Worm (Caenorhabditis elegans) whole organism, L4 larva: ENCODE data around the gene dlc-5.
A peak's percentile ranks its signal among the peaks of the same experiment; 100 is the strongest.

Experiments
- F10B5.3 ChIP-seq: sonication (generic microtip); optimal IDR thresholded peaks from 2 replicates; lab custom pipeline; 2016; ENCODE audit warnings: mild to moderate bottlenecking, missing genetic modification characterization, missing compliant biosample characterization
- R02D3.7 ChIP-seq: fragments of 150-350 bp; sonication (generic microtip); optimal IDR thresholded peaks from 3 replicates; lab custom pipeline; 2014; ENCODE audit warnings: missing biosample characterization, missing genetic modification characterization
- T26A8.4 ChIP-seq: fragments of 200-800 bp; sonication (Bioruptor generic); IDR thresholded peaks from 2 replicates; pipeline ENCODE4 v1.3.6; 2022; ENCODE audit warnings: missing genetic modification characterization, missing compliant biosample characterization
- Y105C5A.15 ChIP-seq: fragments of 200-800 bp; sonication (Bioruptor generic); IDR thresholded peaks from 2 replicates; pipeline ENCODE4 v1.3.6; 2022; ENCODE audit warnings: missing genetic modification characterization, missing compliant biosample characterization
- ZK337.2 ChIP-seq: fragments of 200-800 bp; sonication (Bioruptor generic); IDR thresholded peaks from 2 replicates; pipeline ENCODE4 v1.3.6; 2022; ENCODE audit warnings: missing genetic modification reagents, missing genetic modification characterization, missing compliant biosample characterization
- arid-1 ChIP-seq: fragments of 200-800 bp; sonication (Bioruptor generic); conservative IDR thresholded peaks from 2 replicates; pipeline ENCODE4 v1.3.6; 2022; ENCODE audit warnings: missing genetic modification reagents, missing genetic modification characterization, missing compliant biosample characterization
- ceh-62 ChIP-seq: sonication (generic microtip); optimal IDR thresholded peaks from 2 replicates; lab custom pipeline; 2017; ENCODE audit warnings: missing biosample characterization, missing genetic modification characterization
- daf-12 ChIP-seq: fragments of 150-350 bp; optimal IDR thresholded peaks from 2 replicates; lab custom pipeline; 2014; ENCODE audit warnings: missing biosample characterization, missing genetic modification reagents, missing genetic modification characterization
- daf-16 ChIP-seq, 3 experiments: sonication (generic microtip); optimal IDR thresholded peaks; 2 replicates each; lab custom pipeline; 2016 to 2017; ENCODE audit warnings: missing genetic modification characterization in 3 of 3, missing genetic modification reagents in 3 of 3, mild to moderate bottlenecking in 2 of 3, missing compliant biosample characterization in 2 of 3, missing biosample characterization in 1 of 3, moderate library complexity in 1 of 3
- daf-19 ChIP-seq: fragments of 200-800 bp; sonication (Bioruptor generic); conservative IDR thresholded peaks from 2 replicates; pipeline ENCODE4 v1.3.6; 2022; ENCODE audit warnings: missing genetic modification characterization, missing compliant biosample characterization
- dmd-6 ChIP-seq: fragments of 200-800 bp; sonication (Bioruptor generic); IDR thresholded peaks from 2 replicates; pipeline ENCODE4 v1.3.6; 2022; ENCODE audit warnings: missing genetic modification reagents, missing genetic modification characterization, missing compliant biosample characterization
- dmd-8 ChIP-seq: fragments of 200-800 bp; sonication (Bioruptor generic); IDR thresholded peaks from 2 replicates; pipeline ENCODE4 v1.3.6; 2022; ENCODE audit warnings: missing genetic modification characterization, missing compliant biosample characterization
- dpl-1 ChIP-seq: fragments of 150-350 bp; optimal IDR thresholded peaks from 2 replicates; lab custom pipeline; 2014; ENCODE audit warnings: missing biosample characterization, missing genetic modification reagents, missing genetic modification characterization
- duxl-1 ChIP-seq: sonication (generic microtip); optimal IDR thresholded peaks from 2 replicates; lab custom pipeline; 2016; ENCODE audit warnings: mild to moderate bottlenecking, missing genetic modification characterization, moderate library complexity, missing compliant biosample characterization; ENCODE audit not compliant: poor library complexity
- dve-1 ChIP-seq: sonication (generic microtip); optimal IDR thresholded peaks from 2 replicates; lab custom pipeline; 2017; ENCODE audit warnings: antibody characterized with exemption, mild to moderate bottlenecking, missing genetic modification characterization, missing compliant biosample characterization; ENCODE audit not compliant: insufficient read depth
- hlh-11 ChIP-seq: fragments of 200-800 bp; sonication (Bioruptor generic); optimal IDR thresholded peaks from 2 replicates; lab custom pipeline; 2018; ENCODE audit warnings: mild to moderate bottlenecking, missing genetic modification characterization, missing compliant biosample characterization
- lin-15B ChIP-seq: fragments of 150-350 bp; sonication (generic microtip); optimal IDR thresholded peaks from 3 replicates; lab custom pipeline; 2014; ENCODE audit warnings: missing biosample characterization, missing genetic modification characterization
- lin-38 ChIP-seq: fragments of 200-800 bp; sonication (Bioruptor generic); IDR thresholded peaks from 2 replicates; pipeline ENCODE4 v1.3.6; 2022; ENCODE audit warnings: missing genetic modification reagents, missing genetic modification characterization, missing compliant biosample characterization
- mdl-1 ChIP-seq, 2 experiments: fragments of 150-350 bp in 1 of 2; sonication (generic microtip) in 1 of 2; optimal IDR thresholded peaks; 2 replicates each; lab custom pipeline; 2014 to 2017; ENCODE audit warnings: missing biosample characterization in 2 of 2, missing genetic modification characterization in 2 of 2
- mep-1 ChIP-seq: fragments of 150-350 bp; sonication (generic microtip); optimal IDR thresholded peaks from 3 replicates; lab custom pipeline; 2014; ENCODE audit warnings: missing biosample characterization, missing genetic modification characterization
- mxl-2 ChIP-seq: fragments of 200-800 bp; sonication (Bioruptor generic); conservative IDR thresholded peaks from 2 replicates; pipeline ENCODE4 v1.3.6; 2022; ENCODE audit warnings: missing genetic modification reagents, missing genetic modification characterization, missing compliant biosample characterization
- nhr-11 ChIP-seq: fragments of 150-350 bp; optimal IDR thresholded peaks from 2 replicates; lab custom pipeline; 2014; ENCODE audit warnings: missing biosample characterization, missing genetic modification characterization
- nhr-237 ChIP-seq: sonication (generic microtip); optimal IDR thresholded peaks from 2 replicates; lab custom pipeline; 2017; ENCODE audit warnings: missing biosample characterization, missing genetic modification characterization
- nhr-25 ChIP-seq: sonication (generic microtip); optimal IDR thresholded peaks from 2 replicates; lab custom pipeline; 2017; ENCODE audit warnings: missing genetic modification characterization, mild to moderate bottlenecking, missing compliant biosample characterization, antibody characterized with exemption, moderate library complexity, borderline replicate concordance; ENCODE audit not compliant: insufficient read depth
- nhr-28 ChIP-seq: fragments of 150-350 bp; optimal IDR thresholded peaks from 2 replicates; lab custom pipeline; 2014; ENCODE audit warnings: missing biosample characterization, missing genetic modification characterization
- pha-4 ChIP-seq, 2 experiments: fragments of 150-350 bp in 1 of 2; fragments of 200-800 bp in 1 of 2; sonication (Bioruptor generic) in 1 of 2; IDR thresholded peaks in 1 of 2; optimal IDR thresholded peaks in 1 of 2; 2 replicates each; pipeline versions ENCODE4 v1.3.6 to Lab custom; 2014 to 2022; ENCODE audit warnings: missing genetic modification characterization in 2 of 2, missing genetic modification reagents in 2 of 2, missing biosample characterization in 1 of 2, missing compliant biosample characterization in 1 of 2
- php-3 ChIP-seq: fragments of 200-800 bp; sonication (Bioruptor generic); IDR thresholded peaks from 2 replicates; pipeline ENCODE4 v1.3.6; 2022; ENCODE audit warnings: missing genetic modification reagents, missing genetic modification characterization, missing compliant biosample characterization
- pqm-1 ChIP-seq: sonication (generic microtip); optimal IDR thresholded peaks from 2 replicates; lab custom pipeline; 2017; ENCODE audit warnings: missing biosample characterization, missing genetic modification characterization
- skn-1 ChIP-seq: fragments of 150-350 bp; optimal IDR thresholded peaks from 2 replicates; lab custom pipeline; 2014; ENCODE audit warnings: missing biosample characterization, missing genetic modification characterization
- spr-1 ChIP-seq: sonication (generic microtip); optimal IDR thresholded peaks from 2 replicates; lab custom pipeline; 2016; ENCODE audit warnings: mild to moderate bottlenecking, missing genetic modification characterization, missing compliant biosample characterization
- spr-3 ChIP-seq: fragments of 200-800 bp; sonication (Bioruptor generic); optimal IDR thresholded peaks from 2 replicates; lab custom pipeline; 2018; ENCODE audit warnings: mild to moderate bottlenecking, missing genetic modification characterization, missing compliant biosample characterization
- tag-97 ChIP-seq: fragments of 200-800 bp; sonication (Bioruptor generic); IDR thresholded peaks from 2 replicates; pipeline ENCODE4 v1.3.6; 2022; ENCODE audit warnings: missing genetic modification characterization, missing compliant biosample characterization
- tra-1 ChIP-seq: fragments of 200-800 bp; sonication (Bioruptor generic); IDR thresholded peaks from 2 replicates; pipeline ENCODE4 v1.3.6; 2022; ENCODE audit warnings: missing genetic modification reagents, missing genetic modification characterization, missing compliant biosample characterization
- unc-130 ChIP-seq: sonication (generic microtip); optimal IDR thresholded peaks from 2 replicates; lab custom pipeline; 2016; ENCODE audit warnings: missing genetic modification reagents, missing genetic modification characterization, missing compliant biosample characterization
- zfp-2 ChIP-seq: sonication (generic microtip); optimal IDR thresholded peaks from 2 replicates; lab custom pipeline; 2016; ENCODE audit warnings: mild to moderate bottlenecking, missing genetic modification characterization, missing compliant biosample characterization
- zfp-3 ChIP-seq: fragments of 200-800 bp; sonication (Bioruptor generic); conservative IDR thresholded peaks from 2 replicates; pipeline ENCODE4 v1.3.6; 2022; ENCODE audit warnings: missing genetic modification reagents, missing genetic modification characterization, missing compliant biosample characterization

The dlc-5 gene

DNA sequence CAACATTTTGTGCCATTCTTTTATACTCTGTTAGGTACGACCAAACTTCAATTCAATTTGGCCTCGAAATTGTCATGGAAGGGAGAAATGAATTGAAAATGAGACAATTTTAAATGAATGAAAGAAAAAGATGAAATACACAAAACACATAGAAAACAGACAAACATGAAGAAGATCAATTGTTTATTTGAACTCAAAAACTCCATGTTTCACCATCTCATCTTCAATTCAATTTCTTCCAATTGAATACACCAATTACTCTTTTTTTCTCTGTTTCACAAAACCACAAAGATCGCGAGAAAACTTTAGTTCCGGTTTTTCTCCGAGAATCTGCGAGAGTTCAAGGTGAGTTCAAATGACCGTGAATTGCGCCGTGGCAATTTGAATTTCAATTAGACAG is 10.8 kb upstream of the dlc-5 start:
- no peak for TF ChIP-seq mxl-2 (GFP tag; lab: Robert Waterston, UW)
- TF ChIP-seq skn-1 (tag; lab: Kevin White, UChicago): no peak
- no peak for TF ChIP-seq zfp-2 (tag; lab: Kevin White, UChicago)
- no peak for TF ChIP-seq unc-130

DNA sequence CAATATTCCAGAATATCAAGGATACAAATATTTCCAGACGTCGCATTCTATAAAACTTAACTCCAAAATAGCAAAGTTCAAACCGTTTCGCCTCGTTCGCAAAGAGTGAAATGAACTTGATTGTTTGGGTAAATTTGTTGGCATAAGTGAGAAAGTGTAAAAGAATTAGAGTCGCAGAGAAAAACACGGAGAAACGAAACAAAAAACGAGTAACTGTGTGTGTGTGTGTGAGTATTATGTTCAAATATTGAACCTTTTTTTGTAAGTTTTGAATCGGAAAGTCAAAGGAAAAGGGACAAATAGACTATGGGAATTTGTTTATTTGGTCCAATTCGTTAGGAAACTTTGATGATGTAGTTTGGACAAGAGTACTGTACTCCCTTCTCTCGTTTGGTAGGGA is 6.4 kb upstream of the dlc-5 start, which contains the start of gene acp-7:
Gene acp-7 (minus strand): TSS at position 101 of the 400 bp plus-strand sequence.
- TF ChIP-seq dmd-8 (no peak), zfp-2 (tag; lab: Kevin White, UChicago) (no peak), spr-3 (GFP tag; lab: Kevin White, UChicago) (no peak), duxl-1 (no peak), nhr-11 (tag; lab: Kevin White, UChicago) (no peak), spr-1 (tag; lab: Kevin White, UChicago) (no peak), arid-1 (GFP tag; lab: Robert Waterston, UW) (no peak), R02D3.7 (tag; lab: Kevin White, UChicago) (no peak), ZK337.2 (GFP tag; lab: Robert Waterston, UW) (no peak), lin-15B (tag; lab: Kevin White, UChicago) (no peak), daf-12 (tag; lab: Kevin White, UChicago) (no peak), Y105C5A.15 (GFP tag; lab: Robert Waterston, UW) (no peak), nhr-25 (tag; lab: Kevin White, UChicago) (no peak), mdl-1 (tag; optimal IDR thresholded peaks at IDR 0.05; lab: Kevin White, UChicago) (no peak), nhr-237 (no peak), zfp-3 (no peak)
- TF ChIP-seq, all 104 proteins: peak for 0

DNA sequence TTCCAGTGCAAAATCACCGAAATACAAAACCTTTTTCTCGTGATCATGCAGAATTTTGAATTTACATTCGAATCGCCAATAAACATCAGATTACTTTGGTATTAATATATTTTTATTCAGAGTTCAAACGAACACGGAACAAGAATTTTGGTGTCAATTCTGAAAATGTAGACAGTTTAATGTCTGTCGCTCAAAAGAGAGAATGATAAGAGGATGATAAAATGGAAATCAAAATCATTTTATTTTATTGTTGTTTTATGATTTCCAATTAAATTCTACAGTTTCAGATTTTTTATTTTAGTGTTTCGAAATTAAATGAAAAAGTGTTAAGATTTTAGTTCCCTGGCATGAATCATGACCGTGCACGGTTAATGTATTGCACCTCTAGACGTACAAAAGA is 5.6 kb upstream of the dlc-5 start:
- TF ChIP-seq hlh-11 (tag; lab: Kevin White, UChicago): peak; percentile 15
- TF ChIP-seq daf-19 (GFP tag; lab: Robert Waterston, UW): no peak
- TF ChIP-seq ceh-62 (tag; lab: Kevin White, UChicago): no peak
- TF ChIP-seq T26A8.4 (GFP tag; lab: Robert Waterston, UW): no peak
- TF ChIP-seq dmd-6 (GFP tag; lab: Robert Waterston, UW): peak; percentile 68
- peak; percentile 39 for TF ChIP-seq pqm-1
- no peak for TF ChIP-seq daf-16 (GFP tag; optimal IDR thresholded peaks at IDR 0.05; lab: Kevin White, UChicago)
- TF ChIP-seq daf-16 (tag; optimal IDR thresholded peaks at IDR 0.05; lab: Kevin White, UChicago): peak; percentile 57
- no peak for TF ChIP-seq F10B5.3 (tag; lab: Kevin White, UChicago)
- peak; percentile 74 for TF ChIP-seq dve-1
- no peak for TF ChIP-seq mep-1
- peak; percentile 98 for TF ChIP-seq php-3 (GFP tag; lab: Robert Waterston, UW)

DNA sequence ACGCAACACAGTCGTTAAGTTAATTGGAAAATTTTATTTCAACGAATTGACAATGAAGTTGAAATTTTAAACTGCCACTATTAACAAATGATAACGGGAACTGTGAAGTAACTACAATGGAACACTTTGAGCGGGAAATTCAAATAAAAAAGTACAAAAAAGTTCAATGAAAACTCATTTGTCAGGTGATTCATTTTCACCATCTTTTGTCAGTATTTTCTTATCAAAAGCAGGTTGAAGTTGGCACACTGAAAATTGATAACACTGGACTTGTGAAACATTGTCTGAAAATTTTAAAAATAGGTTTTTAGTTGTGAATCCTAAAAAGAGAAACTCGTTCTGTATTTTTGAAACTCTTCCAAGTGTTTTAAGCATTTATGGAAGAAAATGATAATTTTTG is 4.6 kb upstream of the dlc-5 start:
- TF ChIP-seq mxl-2 (GFP tag; lab: Robert Waterston, UW) (no peak), daf-16 (GFP tag; optimal IDR thresholded peaks at IDR 0.05; lab: Kevin White, UChicago) (no peak), daf-16 (tag; optimal IDR thresholded peaks at IDR 0.05; lab: Kevin White, UChicago) (peak; percentile 53), tag-97 (GFP tag; lab: Robert Waterston, UW) (no peak), dmd-6 (GFP tag; lab: Robert Waterston, UW) (peak; percentile 20; the same call in 1 of the 2 replicates), spr-1 (tag; lab: Kevin White, UChicago) (no peak), lin-38 (GFP tag; lab: Robert Waterston, UW) (no peak), php-3 (GFP tag; lab: Robert Waterston, UW) (peak; percentile 48; the same call in 1 of the 2 replicates), dve-1 (peak; percentile 65), daf-19 (GFP tag; lab: Robert Waterston, UW) (no peak), dpl-1 (GFP tag; lab: Kevin White, UChicago) (no peak), nhr-28 (peak; percentile 6), hlh-11 (tag; lab: Kevin White, UChicago) (peak; percentile 47), tra-1 (no peak), pqm-1 (peak; percentile 77), R02D3.7 (tag; lab: Kevin White, UChicago) (no peak), pha-4 (GFP tag; IDR thresholded peaks at IDR 0.05; lab: Robert Waterston, UW) (no peak), pha-4 (tag; optimal IDR thresholded peaks at IDR 0.05; lab: Kevin White, UChicago) (no peak), nhr-237 (no peak)
